Worm (Caenorhabditis elegans) whole organism, young adult: Measurements from ENCODE around the gene F45D3.2.
A peak's percentile ranks its signal among the peaks of the same experiment; 100 is the strongest.

Source experiments
- B0261.1 ChIP-seq: sonication (generic microtip); optimal IDR thresholded peaks from 2 replicates; lab custom pipeline; 2016; ENCODE audit warnings: mild to moderate bottlenecking, missing genetic modification characterization, moderate library complexity, missing compliant biosample characterization
- F55B11.4 ChIP-seq: sonication (generic microtip); optimal IDR thresholded peaks from 2 replicates; lab custom pipeline; 2016; ENCODE audit warnings: missing compliant biosample characterization, missing genetic modification characterization, borderline replicate concordance; ENCODE audit not compliant: insufficient read depth
- Y56A3A.18 ChIP-seq: fragments of 200-800 bp; sonication (Bioruptor generic); IDR thresholded peaks from 2 replicates; pipeline ENCODE4 v1.3.6; 2022; ENCODE audit warnings: missing genetic modification reagents, missing genetic modification characterization, missing compliant biosample characterization
- Y79H2A.3 ChIP-seq: fragments of 200-800 bp; sonication (Bioruptor generic); conservative IDR thresholded peaks from 2 replicates; pipeline ENCODE4 v1.3.6; 2022; ENCODE audit warnings: missing genetic modification reagents, missing genetic modification characterization, missing compliant biosample characterization
- akir-1 ChIP-seq: fragments of 200-800 bp; sonication (Bioruptor generic); optimal IDR thresholded peaks from 2 replicates; lab custom pipeline; 2018; ENCODE audit warnings: mild to moderate bottlenecking, missing genetic modification characterization, moderate library complexity, missing compliant biosample characterization
- attf-5 ChIP-seq: fragments of 200-800 bp; sonication (Bioruptor generic); optimal IDR thresholded peaks from 2 replicates; lab custom pipeline; 2018; ENCODE audit warnings: mild to moderate bottlenecking, missing genetic modification characterization, missing compliant biosample characterization
- bed-2 ChIP-seq: fragments of 200-800 bp; sonication (Bioruptor generic); IDR thresholded peaks from 2 replicates; pipeline ENCODE4 v1.3.6; 2022; ENCODE audit warnings: missing genetic modification reagents, missing genetic modification characterization, missing compliant biosample characterization
- ceh-40 ChIP-seq: fragments of 200-800 bp; sonication (Bioruptor generic); IDR thresholded peaks from 2 replicates; pipeline ENCODE4 v1.3.6; 2022; ENCODE audit warnings: missing genetic modification characterization, missing compliant biosample characterization
- ceh-58 ChIP-seq: fragments of 200-800 bp; sonication (Bioruptor generic); IDR thresholded peaks from 2 replicates; pipeline ENCODE4 v1.3.6; 2022; ENCODE audit warnings: missing genetic modification characterization, missing compliant biosample characterization
- die-1 ChIP-seq: sonication (generic microtip); optimal IDR thresholded peaks from 2 replicates; lab custom pipeline; 2016; ENCODE audit warnings: missing genotype, mild to moderate bottlenecking, missing genetic modification characterization, missing compliant biosample characterization
- dox-1 ChIP-seq: fragments of 200-800 bp; sonication (Bioruptor generic); IDR thresholded peaks from 2 replicates; pipeline ENCODE4 v1.3.6; 2022; ENCODE audit warnings: missing genetic modification reagents, missing genetic modification characterization, missing compliant biosample characterization
- efl-1 ChIP-seq: fragments of 150-350 bp; optimal IDR thresholded peaks from 2 replicates; lab custom pipeline; 2014; ENCODE audit warnings: missing biosample characterization, missing genetic modification reagents, missing genetic modification characterization
- hmg-1.2 ChIP-seq: fragments of 200-800 bp; sonication (Bioruptor generic); IDR thresholded peaks from 2 replicates; pipeline ENCODE4 v1.3.6; 2022; ENCODE audit warnings: missing genetic modification reagents, missing genetic modification characterization, missing compliant biosample characterization
- hsf-1 ChIP-seq: fragments of 200-800 bp; sonication (Bioruptor generic); IDR thresholded peaks from 2 replicates; pipeline ENCODE4 v1.3.6; 2022; ENCODE audit warnings: missing genetic modification reagents, missing genetic modification characterization, missing compliant biosample characterization
- lag-1 ChIP-seq: fragments of 200-800 bp; sonication (Bioruptor generic); IDR thresholded peaks from 2 replicates; pipeline ENCODE4 v1.3.6; 2022; ENCODE audit warnings: missing genetic modification reagents, missing genetic modification characterization, missing compliant biosample characterization
- let-526 ChIP-seq: fragments of 200-800 bp; sonication (Bioruptor generic); IDR thresholded peaks from 2 replicates; pipeline ENCODE4 v1.3.6; 2022; ENCODE audit warnings: missing genetic modification reagents, missing genetic modification characterization, missing compliant biosample characterization
- lin-26 ChIP-seq: fragments of 200-800 bp; sonication (Bioruptor generic); IDR thresholded peaks from 2 replicates; pipeline ENCODE4 v1.3.6; 2022; ENCODE audit warnings: missing genetic modification reagents, missing genetic modification characterization, missing compliant biosample characterization
- lin-35 ChIP-seq, 3 experiments: fragments of 150-350 bp in 2 of 3; sonication (generic microtip) in 1 of 3; optimal IDR thresholded peaks; 2 replicates each; lab custom pipeline; 2014 to 2018; ENCODE audit warnings: missing biosample characterization in 3 of 3, missing genetic modification characterization in 3 of 3, missing genetic modification reagents in 3 of 3
- lsy-27 ChIP-seq: sonication (generic microtip); optimal IDR thresholded peaks from 2 replicates; lab custom pipeline; 2017; ENCODE audit warnings: missing genetic modification characterization, mild to moderate bottlenecking, missing compliant biosample characterization, antibody characterized with exemption, missing genotype, borderline replicate concordance; ENCODE audit not compliant: insufficient read depth
- nfyb-1 ChIP-seq: fragments of 200-800 bp; sonication (Bioruptor generic); IDR thresholded peaks from 2 replicates; pipeline ENCODE4 v1.3.6; 2022; ENCODE audit warnings: missing genetic modification reagents, missing genetic modification characterization, missing compliant biosample characterization
- nhr-80 ChIP-seq: sonication (generic microtip); optimal IDR thresholded peaks from 2 replicates; lab custom pipeline; 2016; ENCODE audit warnings: missing genetic modification characterization, missing compliant biosample characterization
- somi-1 ChIP-seq: fragments of 200-800 bp; sonication (Bioruptor generic); optimal IDR thresholded peaks from 2 replicates; lab custom pipeline; 2018; ENCODE audit warnings: mild to moderate bottlenecking, missing genetic modification characterization, missing compliant biosample characterization
- sptf-2 ChIP-seq: fragments of 200-800 bp; sonication (Bioruptor generic); optimal IDR thresholded peaks from 2 replicates; lab custom pipeline; 2018; ENCODE audit warnings: mild to moderate bottlenecking, missing genetic modification characterization, missing compliant biosample characterization
- tbp1 ChIP-seq: fragments of 200-800 bp; sonication (Bioruptor generic); optimal IDR thresholded peaks from 2 replicates; lab custom pipeline; 2018; ENCODE audit warnings: mild to moderate bottlenecking, missing genetic modification characterization, missing compliant biosample characterization
- zim-3 ChIP-seq: sonication (generic microtip); optimal IDR thresholded peaks from 2 replicates; lab custom pipeline; 2017; ENCODE audit warnings: mild to moderate bottlenecking, missing genetic modification characterization, moderate library complexity, missing compliant biosample characterization
- ztf-22 ChIP-seq: fragments of 200-800 bp; sonication (Bioruptor generic); optimal IDR thresholded peaks from 2 replicates; lab custom pipeline; 2018; ENCODE audit warnings: mild to moderate bottlenecking, missing genetic modification characterization, moderate library complexity, missing compliant biosample characterization
- ztf-28 ChIP-seq: fragments of 200-800 bp; sonication (Bioruptor generic); IDR thresholded peaks from 2 replicates; pipeline ENCODE4 v1.3.6; 2022; ENCODE audit warnings: missing genetic modification reagents, missing genetic modification characterization, missing compliant biosample characterization
- ztf-3 ChIP-seq: fragments of 200-800 bp; sonication (Bioruptor generic); optimal IDR thresholded peaks from 2 replicates; lab custom pipeline; 2018; ENCODE audit warnings: mild to moderate bottlenecking, missing genetic modification characterization, missing compliant biosample characterization
- ztf-6 ChIP-seq: fragments of 200-800 bp; sonication (Bioruptor generic); IDR thresholded peaks from 2 replicates; pipeline ENCODE4 v1.3.6; 2022; ENCODE audit warnings: missing genetic modification reagents, missing genetic modification characterization, missing compliant biosample characterization

The F45D3.2 gene

ce11 chrV:12530129-12530528, 10.7 kb upstream of the F45D3.2 start (continued):
- no peak for TF ChIP-seq lin-35 (GFP tag; optimal IDR thresholded peaks at IDR 0.05; lab: Kevin White, UChicago)
- TF ChIP-seq, all 124 proteins: peak for 0

- no peak for TF ChIP-seq dox-1
- TF ChIP-seq bed-2 (GFP tag; lab: Robert Waterston, UW), result no peak
- no peak for TF ChIP-seq ceh-40 (GFP tag; lab: Robert Waterston, UW)
- TF ChIP-seq ztf-3 (GFP tag; lab: Kevin White, UChicago), result no peak
- TF ChIP-seq let-526 (GFP tag; lab: Robert Waterston, UW), result no peak
- no peak for TF ChIP-seq somi-1 (GFP tag; lab: Kevin White, UChicago)
- TF ChIP-seq zim-3 (tag; lab: Kevin White, UChicago), result no peak
- TF ChIP-seq hsf-1 (GFP tag; lab: Robert Waterston, UW), result no peak
- no peak for TF ChIP-seq tbp1
- TF ChIP-seq Y79H2A.3 (GFP tag; lab: Robert Waterston, UW), result no peak
- TF ChIP-seq, all 124 proteins: peak for 0
Measured at ce11 chrV:12531084-12531483, 9.8 kb upstream of the F45D3.2 start.

ce11 chrV:12532369-12532768, 8.5 kb upstream of the F45D3.2 start:
- TF ChIP-seq ztf-6 (no peak), nhr-80 (tag; lab: Kevin White, UChicago) (peak; percentile 65)

- peak; percentile 7 for TF ChIP-seq nhr-80 (tag; lab: Kevin White, UChicago)
- no peak for TF ChIP-seq die-1 (tag; lab: Kevin White, UChicago)
Measured at ce11 chrV:12533635-12534150, 7.1 kb upstream of the F45D3.2 start.

ce11 chrV:12534941-12535340, 5.9 kb upstream of the F45D3.2 start:
- TF ChIP-seq Y56A3A.18 (GFP tag; lab: Robert Waterston, UW), result no peak
- TF ChIP-seq ztf-28, result no peak
- no peak for TF ChIP-seq ztf-22 (GFP tag; lab: Kevin White, UChicago)
- TF ChIP-seq F55B11.4 (tag; lab: Kevin White, UChicago), result no peak
- no peak for TF ChIP-seq ceh-58 (GFP tag; lab: Robert Waterston, UW)
- TF ChIP-seq, all 124 proteins: peak for 0

- TF ChIP-seq lag-1 (GFP tag; lab: Robert Waterston, UW) (no peak), sptf-2 (GFP tag; lab: Kevin White, UChicago) (no peak), lsy-27 (tag; lab: Kevin White, UChicago) (no peak), dox-1 (no peak), B0261.1 (no peak), akir-1 (GFP tag; lab: Kevin White, UChicago) (no peak), nfyb-1 (GFP tag; lab: Robert Waterston, UW) (no peak), hmg-1.2 (GFP tag; lab: Robert Waterston, UW) (no peak), attf-5 (no peak), lin-26 (no peak), efl-1 (no peak), nhr-80 (tag; lab: Kevin White, UChicago) (no peak)
Measured at ce11 chrV:12536409-12537038, 4.3 kb upstream of the F45D3.2 start.
